Worm (Caenorhabditis elegans): ENCODE results near the gene sre-19.

Gene sre-19

ce11 chrIV:12208984-12209676 lies 29.6 kb downstream of the sre-19 start, which contains the start of the genes marb-1 and F35G2.3:
marb-1 (minus strand) TSS chrIV:12209010.
F35G2.3 (plus strand) TSS chrIV:12209626.
- no peak for TF ChIP-seq ceh-36 (tag; optimal IDR thresholded peaks at IDR 0.05)
- TF ChIP-seq tbx-11 (GFP tag; IDR thresholded peaks at IDR 0.05): no peak
- no peak for TF ChIP-seq ceh-13 (GFP tag; optimal IDR thresholded peaks at IDR 0.05)
- no peak for TF ChIP-seq hmg-4 (GFP tag; optimal IDR thresholded peaks at IDR 0.05)
- no peak for TF ChIP-seq aly-1 (tag; optimal IDR thresholded peaks at IDR 0.05)
- TF ChIP-seq tra-4 (tag; optimal IDR thresholded peaks at IDR 0.05): no peak
- no peak for TF ChIP-seq F13C5.2 (tag; optimal IDR thresholded peaks at IDR 0.05)
- no peak for TF ChIP-seq tbx-37 (GFP tag; conservative IDR thresholded peaks at IDR 0.05)
- TF ChIP-seq B0310.2 (tag; optimal IDR thresholded peaks at IDR 0.05): no peak
- no peak for TF ChIP-seq ets-7 (tag; optimal IDR thresholded peaks at IDR 0.05)
- TF ChIP-seq sea-1 (GFP tag; conservative IDR thresholded peaks at IDR 0.05): no peak
- no peak for TF ChIP-seq hnd-1 (tag; optimal IDR thresholded peaks at IDR 0.05)
- no peak for TF ChIP-seq pes-1 (GFP tag; IDR thresholded peaks at IDR 0.05)
- TF ChIP-seq flt-1 (GFP tag; IDR thresholded peaks at IDR 0.05): no peak
- TF ChIP-seq hmbx-1 (tag; optimal IDR thresholded peaks at IDR 0.05): no peak
- no peak for TF ChIP-seq scrt-1 (GFP tag; IDR thresholded peaks at IDR 0.05)
- no peak for TF ChIP-seq ama-1 (optimal IDR thresholded peaks at IDR 0.05)

- TF ChIP-seq tra-4 (tag; optimal IDR thresholded peaks at IDR 0.05) (no peak), aly-1 (tag; optimal IDR thresholded peaks at IDR 0.05) (no peak), flt-1 (GFP tag; IDR thresholded peaks at IDR 0.05) (no peak), ceh-36 (tag; optimal IDR thresholded peaks at IDR 0.05) (no peak), ets-7 (tag; optimal IDR thresholded peaks at IDR 0.05) (no peak), F13C5.2 (tag; optimal IDR thresholded peaks at IDR 0.05) (no peak), tbx-11 (GFP tag; IDR thresholded peaks at IDR 0.05) (no peak), hnd-1 (tag; optimal IDR thresholded peaks at IDR 0.05) (no peak), pes-1 (GFP tag; IDR thresholded peaks at IDR 0.05) (no peak), hmbx-1 (tag; optimal IDR thresholded peaks at IDR 0.05) (no peak), sea-1 (GFP tag; conservative IDR thresholded peaks at IDR 0.05) (no peak), ceh-13 (GFP tag; optimal IDR thresholded peaks at IDR 0.05) (no peak), hmg-4 (GFP tag; optimal IDR thresholded peaks at IDR 0.05) (no peak), B0310.2 (tag; optimal IDR thresholded peaks at IDR 0.05) (no peak), tbx-37 (GFP tag; conservative IDR thresholded peaks at IDR 0.05) (no peak), ama-1 (optimal IDR thresholded peaks at IDR 0.05) (no peak), scrt-1 (GFP tag; IDR thresholded peaks at IDR 0.05) (no peak)
These were observed 30.9 kb downstream of the sre-19 start for ce11 chrIV:12207873-12208272.

DNA sequence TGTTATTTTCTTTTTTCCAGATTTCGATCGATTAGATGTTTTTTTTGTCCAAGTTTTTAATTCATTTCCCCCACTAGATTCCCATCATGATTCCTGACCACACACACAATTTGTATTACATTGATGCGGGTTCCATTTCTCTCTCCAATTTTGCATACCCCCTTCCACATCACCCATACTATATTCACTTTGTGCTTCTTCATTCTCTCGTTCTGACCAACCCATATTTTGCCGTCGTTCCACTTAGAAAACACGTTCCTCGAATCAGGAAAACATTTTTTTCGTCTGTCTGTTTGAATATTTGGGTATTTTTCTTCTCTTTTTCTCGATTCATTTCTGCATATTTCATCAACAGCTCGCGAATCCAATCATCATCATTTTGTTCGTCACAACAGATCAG lies 31.3 kb downstream of the sre-19 start:
- no peak for TF ChIP-seq tbx-11 (GFP tag; IDR thresholded peaks at IDR 0.05)
- no peak for TF ChIP-seq ets-7 (tag; optimal IDR thresholded peaks at IDR 0.05)
- no peak for TF ChIP-seq tra-4 (tag; optimal IDR thresholded peaks at IDR 0.05)
- no peak for TF ChIP-seq hnd-1 (tag; optimal IDR thresholded peaks at IDR 0.05)
- TF ChIP-seq aly-1 (tag; optimal IDR thresholded peaks at IDR 0.05): no peak
- TF ChIP-seq F13C5.2 (tag; optimal IDR thresholded peaks at IDR 0.05): no peak
- TF ChIP-seq hmbx-1 (tag; optimal IDR thresholded peaks at IDR 0.05): no peak
- no peak for TF ChIP-seq flt-1 (GFP tag; IDR thresholded peaks at IDR 0.05)
- TF ChIP-seq pes-1 (GFP tag; IDR thresholded peaks at IDR 0.05): no peak

ce11 chrIV:12203968-12204367 lies 34.8 kb downstream of the sre-19 start:
- TF ChIP-seq hmg-4 (GFP tag; optimal IDR thresholded peaks at IDR 0.05) (no peak), B0310.2 (tag; optimal IDR thresholded peaks at IDR 0.05) (no peak), ama-1 (optimal IDR thresholded peaks at IDR 0.05) (no peak), hmbx-1 (tag; optimal IDR thresholded peaks at IDR 0.05) (no peak), hnd-1 (tag; optimal IDR thresholded peaks at IDR 0.05) (no peak), aly-1 (tag; optimal IDR thresholded peaks at IDR 0.05) (no peak), scrt-1 (GFP tag; IDR thresholded peaks at IDR 0.05) (no peak), ceh-13 (GFP tag; optimal IDR thresholded peaks at IDR 0.05) (no peak), ets-7 (tag; optimal IDR thresholded peaks at IDR 0.05) (no peak), tbx-11 (GFP tag; IDR thresholded peaks at IDR 0.05) (no peak), F13C5.2 (tag; optimal IDR thresholded peaks at IDR 0.05) (no peak), tra-4 (tag; optimal IDR thresholded peaks at IDR 0.05) (no peak), ceh-36 (tag; optimal IDR thresholded peaks at IDR 0.05) (no peak), sea-1 (GFP tag; conservative IDR thresholded peaks at IDR 0.05) (no peak), flt-1 (GFP tag; IDR thresholded peaks at IDR 0.05) (no peak)

- no peak for TF ChIP-seq scrt-1 (GFP tag; IDR thresholded peaks at IDR 0.05)
- TF ChIP-seq ama-1 (optimal IDR thresholded peaks at IDR 0.05): no peak
- TF ChIP-seq ceh-13 (GFP tag; optimal IDR thresholded peaks at IDR 0.05): no peak
- no peak for TF ChIP-seq aly-1 (tag; optimal IDR thresholded peaks at IDR 0.05)
- TF ChIP-seq ets-7 (tag; optimal IDR thresholded peaks at IDR 0.05): no peak
- no peak for TF ChIP-seq F13C5.2 (tag; optimal IDR thresholded peaks at IDR 0.05)
- no peak for TF ChIP-seq flt-1 (GFP tag; IDR thresholded peaks at IDR 0.05)
- no peak for TF ChIP-seq sea-1 (GFP tag; conservative IDR thresholded peaks at IDR 0.05)
- TF ChIP-seq tbx-11 (GFP tag; IDR thresholded peaks at IDR 0.05): no peak
- TF ChIP-seq tra-4 (tag; optimal IDR thresholded peaks at IDR 0.05): no peak
These were observed 35.8 kb downstream of the sre-19 start, which contains the start of gene F35G2.1 for ce11 chrIV:12202949-12203348. F35G2.1 (plus strand) TSS chrIV:12203249.

DNA sequence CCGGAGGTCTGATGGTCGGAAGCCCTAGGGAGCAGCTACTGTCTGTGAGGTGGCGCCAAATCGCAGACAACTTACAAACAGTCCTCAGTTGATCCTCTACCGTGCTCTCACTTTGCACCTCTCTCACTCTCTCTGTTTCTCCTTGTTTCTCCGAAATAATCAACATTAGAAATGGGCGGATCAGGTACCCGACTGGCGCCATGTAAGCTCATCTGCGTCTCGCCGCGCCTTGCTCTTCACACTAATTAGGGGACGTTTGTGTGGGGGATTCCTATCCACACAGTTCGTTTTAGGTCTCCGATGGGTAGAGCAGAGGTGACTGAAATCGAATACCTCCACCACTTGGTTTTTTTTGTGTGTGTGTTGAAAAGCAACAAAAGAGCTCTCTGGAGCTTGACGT lies 36.8 kb downstream of the sre-19 start:
- TF ChIP-seq scrt-1 (GFP tag; IDR thresholded peaks at IDR 0.05) (no peak), sea-1 (GFP tag; conservative IDR thresholded peaks at IDR 0.05) (no peak), aly-1 (tag; optimal IDR thresholded peaks at IDR 0.05) (no peak), hmbx-1 (tag; optimal IDR thresholded peaks at IDR 0.05) (no peak), flt-1 (GFP tag; IDR thresholded peaks at IDR 0.05) (no peak)

DNA sequence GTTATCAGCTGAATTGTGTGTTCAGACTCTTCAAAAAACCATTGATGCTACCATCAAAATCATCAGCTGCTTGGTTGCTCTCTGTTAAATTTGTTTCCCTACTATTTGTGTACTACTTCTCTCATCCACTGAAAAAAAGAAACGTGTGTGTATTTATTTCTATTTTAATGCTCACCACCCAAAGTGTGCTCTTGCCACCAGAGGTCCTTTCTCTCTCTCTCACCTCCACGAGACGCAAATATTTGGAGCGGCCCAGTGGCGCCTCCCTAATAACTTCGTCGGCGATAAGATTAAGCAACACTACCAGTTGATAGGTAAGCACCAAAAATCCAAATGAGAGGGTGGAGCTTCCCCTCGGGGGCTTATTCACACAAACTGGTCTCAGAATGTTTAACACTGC lies 37.9 kb downstream of the sre-19 start:
- TF ChIP-seq tra-4 (tag; optimal IDR thresholded peaks at IDR 0.05): no peak
- TF ChIP-seq hmg-4 (GFP tag; optimal IDR thresholded peaks at IDR 0.05): no peak
- TF ChIP-seq F13C5.2 (tag; optimal IDR thresholded peaks at IDR 0.05): no peak
- no peak for TF ChIP-seq ceh-13 (GFP tag; optimal IDR thresholded peaks at IDR 0.05)
- TF ChIP-seq sea-1 (GFP tag; conservative IDR thresholded peaks at IDR 0.05): no peak
- no peak for TF ChIP-seq tbx-11 (GFP tag; IDR thresholded peaks at IDR 0.05)
- no peak for TF ChIP-seq hnd-1 (tag; optimal IDR thresholded peaks at IDR 0.05)
- no peak for TF ChIP-seq scrt-1 (GFP tag; IDR thresholded peaks at IDR 0.05)
- TF ChIP-seq flt-1 (GFP tag; IDR thresholded peaks at IDR 0.05): no peak
- no peak for TF ChIP-seq aly-1 (tag; optimal IDR thresholded peaks at IDR 0.05)
- no peak for TF ChIP-seq hmbx-1 (tag; optimal IDR thresholded peaks at IDR 0.05)
- TF ChIP-seq ama-1 (optimal IDR thresholded peaks at IDR 0.05): no peak
- TF ChIP-seq ets-7 (tag; optimal IDR thresholded peaks at IDR 0.05): no peak
- no peak for TF ChIP-seq ceh-36 (tag; optimal IDR thresholded peaks at IDR 0.05)
- no peak for TF ChIP-seq pes-1 (GFP tag; IDR thresholded peaks at IDR 0.05)
